Fruit fly (Drosophila melanogaster) S2 (cell line): Measurements from ENCODE around the gene CG4653.

Source experiments
- CG8478 ChIP-seq: fragments of >200 bp; optimal IDR thresholded peaks from 2 replicates; lab custom pipeline; 2018
- CTCF ChIP-seq, 2 experiments: fragments of >200 bp; optimal IDR thresholded peaks; 2 replicates each; lab custom pipeline; 2018

DNA sequence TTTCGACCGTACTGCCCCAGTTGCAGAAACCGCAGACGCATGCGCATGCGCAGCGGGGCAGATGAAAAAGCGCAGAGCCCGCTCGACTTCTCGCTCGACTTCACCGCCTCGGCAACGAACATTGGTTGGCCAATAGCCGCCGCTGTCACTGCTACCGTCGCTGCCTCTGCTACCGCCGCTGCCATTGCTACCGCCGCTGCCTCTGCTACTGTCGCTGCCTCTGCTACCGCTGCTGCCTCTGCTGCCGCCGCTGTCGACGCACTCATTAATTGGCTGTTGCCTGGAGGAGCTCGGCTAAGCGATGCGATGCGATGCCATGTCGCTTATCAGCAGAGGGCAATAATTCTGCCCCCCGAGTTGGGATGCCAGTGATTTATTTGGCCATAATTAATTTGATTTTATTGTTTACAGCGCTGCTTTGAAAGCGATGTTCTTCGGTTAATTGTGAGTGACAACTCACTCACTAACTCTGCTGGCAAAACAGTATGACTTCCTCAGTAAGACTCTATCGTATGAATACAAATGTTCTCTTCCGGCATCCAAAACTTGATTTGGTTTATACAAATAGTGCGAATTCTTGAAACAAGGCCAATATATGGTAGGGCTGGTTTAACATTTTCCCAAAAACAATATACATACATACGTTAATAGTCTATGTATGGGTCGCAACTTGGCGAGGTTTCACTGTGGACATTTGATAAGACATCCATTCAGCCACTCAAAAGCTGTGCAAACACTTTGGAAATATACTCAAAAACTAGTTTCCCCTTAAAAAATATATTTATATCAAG, 33.0 kb upstream of the CG4653 start:
- TF ChIP-seq CTCF (optimal IDR thresholded peaks at IDR 0.05; lab: Kevin White, UChicago) (no peak), CG8478 (no peak)
